Fruit fly (Drosophila melanogaster) whole organism, pupa: ENCODE results near the gene CG42537.

ENCODE experiments used
- CG8301 ChIP-seq: fragments of 200-800 bp; sonication (Bioruptor generic); optimal IDR thresholded peaks from 2 replicates; lab custom pipeline; 2018; ENCODE audit warnings: missing biosample characterization, mild to moderate bottlenecking, missing genetic modification characterization
- D1 ChIP-seq: fragments of 200-800 bp; sonication (Bioruptor generic); optimal IDR thresholded peaks from 2 replicates; lab custom pipeline; 2018; ENCODE audit warnings: missing biosample characterization, mild to moderate bottlenecking, missing genetic modification characterization, moderate library complexity
- EcR ChIP-seq: fragments of 200-800 bp; sonication (Bioruptor generic); optimal IDR thresholded peaks from 3 replicates; lab custom pipeline; 2019; ENCODE audit warnings: missing biosample characterization, missing genetic modification characterization, mild to moderate bottlenecking, moderate library complexity, missing genetic modification reagents
- Ets98B ChIP-seq: fragments of 200-800 bp; sonication (Bioruptor generic); IDR thresholded peaks from 2 replicates; pipeline ENCODE4 v1.3.6; 2022; ENCODE audit warnings: missing biosample characterization, missing genetic modification characterization
- Pif1A ChIP-seq: fragments of 200-800 bp; sonication (Bioruptor generic); optimal IDR thresholded peaks from 3 replicates; lab custom pipeline; 2016; ENCODE audit warnings: missing biosample characterization, missing genetic modification characterization
- Pif1B ChIP-seq: fragments of 200-800 bp; sonication (Bioruptor generic); optimal IDR thresholded peaks from 3 replicates; lab custom pipeline; 2016; ENCODE audit warnings: missing biosample characterization, missing genetic modification characterization
- Snoo ChIP-seq: fragments of 200-800 bp; sonication (Bioruptor generic); optimal IDR thresholded peaks from 3 replicates; lab custom pipeline; 2017; ENCODE audit warnings: missing biosample characterization, mild to moderate bottlenecking, missing genetic modification characterization, inconsistent platforms
- fd96Ca ChIP-seq: fragments of 200-800 bp; sonication (Bioruptor generic); IDR thresholded peaks from 3 replicates; pipeline ENCODE4 v1.3.6; 2022; ENCODE audit warnings: missing biosample characterization, missing genetic modification characterization
- gl ChIP-seq: fragments of 200-800 bp; sonication (Bioruptor generic); optimal IDR thresholded peaks from 2 replicates; lab custom pipeline; 2018; ENCODE audit warnings: missing biosample characterization, mild to moderate bottlenecking, missing genetic modification characterization

dm6 chr3R:6426173-6426899 lies 48.7 kb downstream of the CG42537 start:
- TF ChIP-seq gl (tag; lab: Kevin White, UChicago) (no peak), Ets98B (GFP tag; lab: Robert Waterston, UW) (no peak), Pif1B (GFP tag; lab: Kevin White, UChicago) (no peak), D1 (no peak), Pif1A (GFP tag; lab: Kevin White, UChicago) (no peak), fd96Ca (GFP tag; lab: Robert Waterston, UW) (peak; percentile 49; the same call in 2 of the 3 replicates), Snoo (tag; lab: Kevin White, UChicago) (peak; percentile 56), CG8301 (tag; lab: Kevin White, UChicago) (no peak), EcR (GFP tag; lab: Kevin White, UChicago) (peak; percentile 81)
